Worm (Caenorhabditis elegans): ENCODE data around the gene Y62F5A.12.

Gene Y62F5A.12

DNA sequence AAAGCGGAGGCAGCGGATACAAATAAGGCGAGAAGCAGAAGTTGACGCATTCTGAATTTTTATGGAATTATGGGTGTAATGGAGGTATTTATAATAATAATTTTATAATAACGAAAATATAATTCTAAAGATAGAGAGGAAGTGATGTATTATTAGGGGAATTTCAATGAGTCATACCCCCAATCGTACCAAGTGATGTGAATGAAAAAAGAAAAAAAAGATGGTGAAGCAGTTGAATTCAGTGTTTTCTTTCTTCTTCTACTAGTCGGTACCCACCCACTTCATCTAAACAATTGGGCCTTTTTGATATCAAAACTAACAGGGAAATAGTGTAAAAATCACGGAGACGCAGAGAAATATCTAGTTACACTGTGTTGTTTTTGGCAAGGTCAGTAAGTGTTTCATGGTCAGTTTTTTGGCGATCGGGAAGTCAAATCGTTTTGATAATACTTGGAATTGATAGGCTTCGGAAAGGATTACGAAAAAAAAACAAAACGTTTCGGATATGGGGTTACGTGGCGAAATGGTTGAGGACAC, 47.5 kb downstream of the Y62F5A.12 start, which contains the start of gene ttr-18 (continued):
- TF ChIP-seq dsc-1 (tag; optimal IDR thresholded peaks at IDR 0.05) (no peak), C16A3.4 (tag; optimal IDR thresholded peaks at IDR 0.05) (no peak), nhr-71 (tag; optimal IDR thresholded peaks at IDR 0.05) (no peak), elt-2 (tag; optimal IDR thresholded peaks at IDR 0.05) (no peak), pag-3 (tag; optimal IDR thresholded peaks at IDR 0.05; ENCODE audit: borderline replicate concordance, insufficient read depth) (no peak), egl-27 (tag; optimal IDR thresholded peaks at IDR 0.05) (no peak), isw-1 (GFP tag; IDR thresholded peaks at IDR 0.05) (no peak), ceh-88 (GFP tag; IDR thresholded peaks at IDR 0.05) (no peak), hpl-2 (GFP tag; optimal IDR thresholded peaks at IDR 0.05) (no peak), lin-14 (GFP tag; optimal IDR thresholded peaks at IDR 0.05) (peak; percentile 58), snu-23 (GFP tag; optimal IDR thresholded peaks at IDR 0.05) (peak; percentile 39), fkh-4 (tag; optimal IDR thresholded peaks at IDR 0.05; ENCODE audit: borderline replicate concordance) (no peak), unc-86 (tag; optimal IDR thresholded peaks at IDR 0.05) (no peak), zag-1 (tag; optimal IDR thresholded peaks at IDR 0.05) (no peak), nhr-90 (tag; optimal IDR thresholded peaks at IDR 0.05; ENCODE audit: poor library complexity) (peak; percentile 16), jun-1 (tag; optimal IDR thresholded peaks at IDR 0.05) (no peak), nhr-85 (tag) (peak; percentile 77), ztf-11 (tag; optimal IDR thresholded peaks at IDR 0.05) (no peak), nhr-11 (tag; optimal IDR thresholded peaks at IDR 0.05) (no peak), lin-15B (tag; optimal IDR thresholded peaks at IDR 0.05) (no peak), egl-13 (tag; optimal IDR thresholded peaks at IDR 0.05) (no peak), hlh-17 (GFP tag; optimal IDR thresholded peaks at IDR 0.05; ENCODE audit: borderline replicate concordance) (no peak), ets-5 (GFP tag; IDR thresholded peaks at IDR 0.05) (no peak), nhr-76 (tag; optimal IDR thresholded peaks at IDR 0.05) (no peak), unc-130 (tag; optimal IDR thresholded peaks at IDR 0.05) (no peak), aha-1 (tag; optimal IDR thresholded peaks at IDR 0.05) (no peak)

- TF ChIP-seq lsy-2 (tag; optimal IDR thresholded peaks at IDR 0.05) (peak in 1 of 2 experiments; percentile 7), sup-37 (GFP tag; optimal IDR thresholded peaks at IDR 0.05) (no peak), ceh-82 (tag; optimal IDR thresholded peaks at IDR 0.05) (no peak), lin-14 (GFP tag; optimal IDR thresholded peaks at IDR 0.05) (peak; percentile 17), snu-23 (GFP tag; optimal IDR thresholded peaks at IDR 0.05) (peak; percentile 4), nhr-85 (tag) (peak; percentile 67), irx-1 (tag; optimal IDR thresholded peaks at IDR 0.05) (no peak)
These were observed 49.1 kb downstream of the Y62F5A.12 start, which contains the start of gene twk-5 for ce11 chrII:11485200-11485599. Gene twk-5 (minus strand): TSS chrII:11485300.

DNA sequence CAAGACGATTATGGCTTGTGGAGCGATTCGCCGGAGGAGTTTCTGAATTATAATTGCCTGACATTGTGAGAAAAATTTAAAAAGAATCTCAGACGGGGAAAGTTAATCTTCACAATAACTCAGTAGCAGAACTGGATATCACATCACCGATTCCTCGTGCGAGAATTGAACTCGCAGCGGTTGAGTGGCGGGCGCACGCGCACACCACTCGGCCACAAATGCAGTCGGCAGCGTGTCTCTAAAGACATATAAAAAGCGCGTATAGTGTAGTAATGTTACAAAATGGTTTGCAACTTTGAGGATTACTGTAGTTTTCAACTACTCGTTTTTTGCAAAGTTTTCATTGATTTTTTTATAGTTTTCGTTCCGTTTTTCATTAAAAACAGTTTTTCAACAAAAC, 49.7 kb downstream of the Y62F5A.12 start:
- TF ChIP-seq C16A3.4 (tag; optimal IDR thresholded peaks at IDR 0.05) (peak; percentile 83), tlp-1 (tag; optimal IDR thresholded peaks at IDR 0.05) (no peak), zag-1 (tag; optimal IDR thresholded peaks at IDR 0.05) (no peak), nhr-77 (tag; optimal IDR thresholded peaks at IDR 0.05) (peak; percentile 41), efl-1 (optimal IDR thresholded peaks at IDR 0.05) (peak; percentile 54 to 62), efl-1 (GFP tag; optimal IDR thresholded peaks at IDR 0.05 in 1 of 2) (peak; percentile 50 to 96), nhr-85 (tag) (peak; percentile 79), egl-27 (tag; optimal IDR thresholded peaks at IDR 0.05) (peak in 1 of 2 experiments; percentile 25), rnt-1 (tag; optimal IDR thresholded peaks at IDR 0.05) (peak; percentile 79), mdl-1 (tag; optimal IDR thresholded peaks at IDR 0.05) (peak in 1 of 2 experiments; percentile 85), tbx-2 (tag; optimal IDR thresholded peaks at IDR 0.05) (peak; percentile 54), unc-130 (tag; optimal IDR thresholded peaks at IDR 0.05) (peak; percentile 73), lin-14 (GFP tag; optimal IDR thresholded peaks at IDR 0.05) (no peak), swsn-7 (tag; optimal IDR thresholded peaks at IDR 0.05) (peak; percentile 70), F16B12.6 (tag; optimal IDR thresholded peaks at IDR 0.05) (peak; percentile 46), pag-3 (tag; optimal IDR thresholded peaks at IDR 0.05; ENCODE audit: borderline replicate concordance, insufficient read depth) (no peak), fos-1 (tag; optimal IDR thresholded peaks at IDR 0.05) (peak; percentile 8), zip-4 (GFP tag; optimal IDR thresholded peaks at IDR 0.05) (peak; percentile 15), ets-5 (GFP tag; IDR thresholded peaks at IDR 0.05) (no peak), skn-1 (tag; optimal IDR thresholded peaks at IDR 0.05) (peak; percentile 41), nhr-28 (tag; optimal IDR thresholded peaks at IDR 0.05) (no peak), ztf-4 (tag; optimal IDR thresholded peaks at IDR 0.05) (peak; percentile 14), elt-3 (tag; optimal IDR thresholded peaks at IDR 0.05) (peak in 2 of 6 experiments; percentile 34 to 51), lsy-2 (tag; optimal IDR thresholded peaks at IDR 0.05) (peak; percentile 72 to 91), nhr-90 (tag; optimal IDR thresholded peaks at IDR 0.05; ENCODE audit: poor library complexity) (peak; percentile 74), fkh-10 (GFP tag; optimal IDR thresholded peaks at IDR 0.05) (peak; percentile 40), nhr-20 (tag; optimal IDR thresholded peaks at IDR 0.05) (peak; percentile 68), sox-4 (tag; optimal IDR thresholded peaks at IDR 0.05) (no peak)

Measured in whole organism, L1 larva.